Fruit fly (Drosophila melanogaster): ENCODE results near the gene CG3529.

DNA sequence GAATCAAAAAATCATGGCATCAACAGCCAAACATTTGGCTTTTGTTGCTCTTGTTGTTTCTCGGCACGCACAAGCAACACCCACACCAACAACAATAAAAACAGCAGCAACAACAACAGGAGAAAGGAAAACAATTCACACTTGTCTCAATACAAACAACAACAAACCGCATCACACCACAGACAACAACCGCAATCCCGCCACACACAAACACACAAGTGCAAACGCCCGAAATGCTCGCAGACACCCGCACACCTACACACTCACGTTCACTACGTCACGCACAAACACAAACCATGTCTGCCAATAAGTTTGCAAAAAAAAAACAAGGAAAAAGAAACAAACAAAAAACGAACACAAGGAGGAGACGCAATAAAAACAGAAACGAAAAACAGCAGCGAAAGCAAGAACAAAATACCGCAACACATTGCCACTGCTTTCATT is 21.1 kb downstream of the CG3529 start:
- TF ChIP-seq CTCF (optimal IDR thresholded peaks at IDR 0.05), result no peak
- TF ChIP-seq CG8478 (optimal IDR thresholded peaks at IDR 0.05), result no peak

Measured in S2 (cell line).